Fruit fly (Drosophila melanogaster) whole organism: Measurements from ENCODE around the gene SLIRP2.

Source experiments
- CG8478 ChIP-seq: fragments of >200 bp; optimal IDR thresholded peaks from 2 replicates; lab custom pipeline; 2018; ENCODE audit warnings: inconsistent platforms
- Dll ChIP-seq: fragments of >200 bp; optimal IDR thresholded peaks from 2 replicates; lab custom pipeline; 2017
- EcR ChIP-seq, 2 experiments: fragments of >200 bp; optimal IDR thresholded peaks; 2 replicates each; lab custom pipeline; 2017; ENCODE audit warnings: missing biosample characterization in 2 of 2, missing genetic modification characterization in 2 of 2, missing genetic modification reagents in 2 of 2
- pan ChIP-seq: fragments of >200 bp; optimal IDR thresholded peaks from 2 replicates; lab custom pipeline; 2017
- psq ChIP-seq: fragments of >200 bp; optimal IDR thresholded peaks from 2 replicates; lab custom pipeline; 2017
- usp ChIP-seq: fragments of >200 bp; optimal IDR thresholded peaks from 2 replicates; lab custom pipeline; 2017; ENCODE audit warnings: missing biosample characterization, missing genetic modification characterization, mixed read lengths

Gene SLIRP2

dm6 chr3R:8673803-8674234 is 22.9 kb downstream of the SLIRP2 start, which contains the start of gene mRpL19:
TSS of gene mRpL19 (plus strand) at chr3R:8674109.
- TF ChIP-seq psq (no peak), Dll (lab: Kevin White, UChicago) (no peak), pan (lab: Kevin White, UChicago) (no peak), CG8478 (no peak), usp (GFP tag; lab: Kevin White, UChicago) (no peak), EcR (GFP tag; optimal IDR thresholded peaks at IDR 0.05; lab: Kevin White, UChicago) (no peak)

dm6 chr3R:8676560-8677000 is 25.7 kb downstream of the SLIRP2 start, which contains the start of the genes Unc50, CG11755 and CG8043:
TSS of gene Unc50 (minus strand) at chr3R:8676613.
TSS of gene CG11755 (plus strand) at chr3R:8676915.
TSS of gene CG8043 (plus strand) at chr3R:8676915.
- no peak for TF ChIP-seq EcR (GFP tag; optimal IDR thresholded peaks at IDR 0.05; lab: Kevin White, UChicago)
- no peak for TF ChIP-seq psq
- TF ChIP-seq CG8478: no peak
- no peak for TF ChIP-seq Dll (lab: Kevin White, UChicago)
- TF ChIP-seq pan (lab: Kevin White, UChicago): no peak

dm6 chr3R:8679934-8680333 is 29.1 kb downstream of the SLIRP2 start, which contains the start of gene CG33325:
TSS of gene CG33325 (minus strand) at chr3R:8680034.
- TF ChIP-seq Dll (lab: Kevin White, UChicago) (no peak), usp (GFP tag; lab: Kevin White, UChicago) (no peak), psq (no peak), EcR (GFP tag; optimal IDR thresholded peaks at IDR 0.05; lab: Kevin White, UChicago) (no peak), pan (lab: Kevin White, UChicago) (no peak), CG8478 (no peak)

- no peak for TF ChIP-seq CG8478
- no peak for TF ChIP-seq Dll (lab: Kevin White, UChicago)
- no peak for TF ChIP-seq pan (lab: Kevin White, UChicago)
- no peak for TF ChIP-seq EcR (GFP tag; optimal IDR thresholded peaks at IDR 0.05; lab: Kevin White, UChicago)
- no peak for TF ChIP-seq usp (GFP tag; lab: Kevin White, UChicago)
- no peak for TF ChIP-seq psq
Measured at dm6 chr3R:8680611-8681010, 29.7 kb downstream of the SLIRP2 start.

DNA sequence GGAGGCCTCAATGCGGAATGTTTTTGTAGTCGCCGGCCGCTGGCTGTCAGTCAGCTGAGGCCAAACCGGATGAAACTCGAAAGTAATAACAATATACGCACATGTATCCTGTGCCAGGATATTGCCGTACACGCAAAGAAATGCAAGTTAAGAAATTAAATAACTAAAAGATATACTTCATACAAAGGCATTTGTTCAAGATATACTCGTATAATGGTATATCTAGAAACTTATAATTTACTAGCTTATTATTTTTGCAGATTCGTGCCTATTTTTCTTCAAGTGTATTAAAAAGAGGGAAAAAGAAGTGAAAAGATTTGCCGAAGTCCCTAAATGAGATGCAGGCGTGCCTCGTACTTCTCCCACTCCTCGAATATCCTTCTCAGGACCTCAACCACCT is 32.4 kb downstream of the SLIRP2 start:
- no peak for TF ChIP-seq EcR (GFP tag; optimal IDR thresholded peaks at IDR 0.05; lab: Kevin White, UChicago)
- TF ChIP-seq pan (lab: Kevin White, UChicago): no peak
- no peak for TF ChIP-seq CG8478
- no peak for TF ChIP-seq usp (GFP tag; lab: Kevin White, UChicago)
- TF ChIP-seq Dll (lab: Kevin White, UChicago): no peak
- TF ChIP-seq psq: no peak

dm6 chr3R:8684328-8685177 is 33.7 kb downstream of the SLIRP2 start, which contains the start of gene CG44227:
TSS of gene CG44227 (minus strand) at chr3R:8685176.
- TF ChIP-seq EcR (GFP tag; optimal IDR thresholded peaks at IDR 0.05; lab: Kevin White, UChicago) (no peak), Dll (lab: Kevin White, UChicago) (no peak), usp (GFP tag; lab: Kevin White, UChicago) (no peak), pan (lab: Kevin White, UChicago) (no peak), psq (no peak), CG8478 (no peak)

DNA sequence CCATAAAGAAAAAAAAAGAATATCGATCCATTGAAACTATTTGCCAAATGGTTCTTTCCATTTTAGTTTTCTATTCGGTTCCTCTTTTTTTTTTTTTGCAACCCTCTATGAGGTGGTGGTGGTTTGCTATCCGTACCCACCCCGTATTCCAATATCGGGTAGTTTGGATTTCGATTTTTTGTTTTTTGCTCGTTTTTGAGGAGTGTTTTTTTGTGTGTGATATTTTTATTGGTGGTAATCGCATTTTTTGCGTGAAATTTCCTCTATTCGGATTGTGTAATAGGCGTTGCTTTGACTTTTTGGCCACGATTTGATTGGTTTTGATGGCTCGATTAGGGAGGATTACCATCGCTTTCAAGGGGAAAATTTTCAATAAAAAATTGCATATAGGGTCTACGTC is 35.6 kb downstream of the SLIRP2 start:
- TF ChIP-seq usp (GFP tag; lab: Kevin White, UChicago) (no peak), CG8478 (no peak), pan (lab: Kevin White, UChicago) (no peak), psq (no peak), Dll (lab: Kevin White, UChicago) (no peak), EcR (GFP tag; optimal IDR thresholded peaks at IDR 0.05; lab: Kevin White, UChicago) (no peak)

- TF ChIP-seq CG8478 (no peak), EcR (GFP tag; optimal IDR thresholded peaks at IDR 0.05; lab: Kevin White, UChicago) (no peak), psq (no peak), pan (lab: Kevin White, UChicago) (no peak), usp (GFP tag; lab: Kevin White, UChicago) (no peak), Dll (lab: Kevin White, UChicago) (no peak)
Measured at dm6 chr3R:8694110-8694826, 43.4 kb downstream of the SLIRP2 start.

dm6 chr3R:8697772-8698259 is 46.9 kb downstream of the SLIRP2 start, which contains the start of gene hb:
TSS of gene hb (minus strand) at chr3R:8697822.
- TF ChIP-seq Dll (lab: Kevin White, UChicago) (no peak), pan (lab: Kevin White, UChicago) (no peak), usp (GFP tag; lab: Kevin White, UChicago) (no peak), psq (no peak), EcR (GFP tag; optimal IDR thresholded peaks at IDR 0.05; lab: Kevin White, UChicago) (no peak), CG8478 (no peak)

DNA sequence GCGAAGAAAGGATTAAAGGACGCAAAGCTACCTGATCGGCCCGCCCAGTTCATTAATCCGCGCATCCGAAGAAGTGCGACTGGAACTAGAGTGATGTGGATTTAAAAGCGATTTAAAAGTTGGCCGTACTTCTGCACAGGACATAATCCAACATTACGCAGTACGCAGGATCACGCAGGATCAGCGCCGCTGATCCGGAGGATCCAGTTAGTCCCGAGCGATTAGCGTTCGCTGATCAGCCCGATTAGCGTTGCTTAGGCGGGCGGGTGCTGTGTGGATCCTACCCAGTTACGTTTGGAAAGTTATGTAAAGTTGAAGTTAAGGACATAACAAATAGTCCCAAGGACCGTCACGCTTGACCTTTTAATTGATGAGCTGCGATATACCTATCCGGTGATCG is 48.3 kb downstream of the SLIRP2 start:
- no peak for TF ChIP-seq pan (lab: Kevin White, UChicago)
- TF ChIP-seq Dll (lab: Kevin White, UChicago): no peak
- TF ChIP-seq usp (GFP tag; lab: Kevin White, UChicago): no peak

- TF ChIP-seq usp (GFP tag; lab: Kevin White, UChicago) (no peak), EcR (GFP tag; optimal IDR thresholded peaks at IDR 0.05; lab: Kevin White, UChicago) (no peak), CG8478 (no peak), pan (lab: Kevin White, UChicago) (no peak), Dll (lab: Kevin White, UChicago) (no peak), psq (no peak)
Measured at dm6 chr3R:8700660-8701059, 49.8 kb downstream of the SLIRP2 start.
